Worm (Caenorhabditis elegans) whole organism, young adult: ENCODE data around the gene kin-30.

Experiments
- B0035.1 ChIP-seq: sonication (generic microtip); optimal IDR thresholded peaks from 2 replicates; lab custom pipeline; 2016; ENCODE audit warnings: missing genetic modification characterization, mild to moderate bottlenecking, missing compliant biosample characterization, missing genotype, missing genetic modification reagents
- F37B4.10 ChIP-seq: fragments of 200-800 bp; sonication (Bioruptor generic); IDR thresholded peaks from 2 replicates; pipeline ENCODE4 v1.3.6; 2022; ENCODE audit warnings: missing genetic modification characterization, missing compliant biosample characterization
- cebp-1 ChIP-seq, 2 experiments: fragments of 200-800 bp in 1 of 2; sonication (Bioruptor generic) in 1 of 2; sonication (generic microtip) in 1 of 2; IDR thresholded peaks in 1 of 2; optimal IDR thresholded peaks in 1 of 2; 2 replicates each; pipeline versions ENCODE4 v1.3.6 to Lab custom; 2017 to 2022; ENCODE audit warnings: missing compliant biosample characterization in 2 of 2, missing genetic modification characterization in 2 of 2, mild to moderate bottlenecking in 1 of 2, missing genetic modification reagents in 1 of 2, moderate library complexity in 1 of 2
- efl-1 ChIP-seq: fragments of 150-350 bp; optimal IDR thresholded peaks from 2 replicates; lab custom pipeline; 2014; ENCODE audit warnings: missing biosample characterization, missing genetic modification reagents, missing genetic modification characterization
- let-607 ChIP-seq, 2 experiments: fragments of 200-800 bp in 1 of 2; sonication (Bioruptor generic) in 1 of 2; sonication (generic microtip) in 1 of 2; optimal IDR thresholded peaks; 2 replicates each; lab custom pipeline; 2016 to 2018; ENCODE audit warnings: mild to moderate bottlenecking in 2 of 2, missing compliant biosample characterization in 2 of 2, missing genetic modification characterization in 2 of 2, moderate library complexity in 2 of 2, missing genotype in 1 of 2
- madf-3 ChIP-seq: fragments of 200-800 bp; sonication (Bioruptor generic); IDR thresholded peaks from 2 replicates; pipeline ENCODE4 v1.3.6; 2022; ENCODE audit warnings: missing genetic modification reagents, missing genetic modification characterization, missing compliant biosample characterization
- mxl-1 ChIP-seq: sonication (generic microtip); optimal IDR thresholded peaks from 2 replicates; lab custom pipeline; 2016; ENCODE audit warnings: missing genetic modification characterization, missing compliant biosample characterization
- nhr-90 ChIP-seq: sonication (generic microtip); optimal IDR thresholded peaks from 2 replicates; lab custom pipeline; 2016; ENCODE audit warnings: missing genotype, mild to moderate bottlenecking, missing genetic modification characterization, missing compliant biosample characterization
- pbrm-1 ChIP-seq: fragments of 200-800 bp; sonication (Bioruptor generic); IDR thresholded peaks from 2 replicates; pipeline ENCODE4 v1.3.6; 2022; ENCODE audit warnings: missing genetic modification reagents, missing genetic modification characterization, missing compliant biosample characterization
- rec-8 ChIP-seq, 2 experiments: sonication (generic microtip); optimal IDR thresholded peaks; 2 replicates each; lab custom pipeline; 2016; ENCODE audit warnings: mild to moderate bottlenecking in 2 of 2, missing genetic modification characterization in 2 of 2, missing genetic modification reagents in 2 of 2, missing genotype in 2 of 2, missing biosample characterization in 1 of 2, missing compliant biosample characterization in 1 of 2, moderate library complexity in 1 of 2
- rpc-1 ChIP-seq, 2 experiments: fragments of 150-350 bp in 1 of 2; sonication (generic microtip) in 1 of 2; optimal IDR thresholded peaks; 2 replicates each; lab custom pipeline; 2014 to 2018; ENCODE audit warnings: missing biosample characterization in 1 of 2, missing genetic modification characterization in 1 of 2, missing genetic modification reagents in 1 of 2, missing genotype in 1 of 2
- ztf-28 ChIP-seq: fragments of 200-800 bp; sonication (Bioruptor generic); IDR thresholded peaks from 2 replicates; pipeline ENCODE4 v1.3.6; 2022; ENCODE audit warnings: missing genetic modification reagents, missing genetic modification characterization, missing compliant biosample characterization

- TF ChIP-seq cebp-1 (GFP tag; IDR thresholded peaks at IDR 0.05; lab: Robert Waterston, UW) (no peak), cebp-1 (tag; optimal IDR thresholded peaks at IDR 0.05; lab: Kevin White, UChicago) (no peak), pbrm-1 (no peak), madf-3 (GFP tag; lab: Robert Waterston, UW) (no peak), let-607 (tag; optimal IDR thresholded peaks at IDR 0.05; lab: Kevin White, UChicago) (no peak), B0035.1 (tag; lab: Kevin White, UChicago) (no peak), nhr-90 (tag; lab: Kevin White, UChicago) (no peak), mxl-1 (no peak), efl-1 (GFP tag; lab: Kevin White, UChicago) (no peak), F37B4.10 (GFP tag; lab: Robert Waterston, UW) (no peak), rpc-1 (optimal IDR thresholded peaks at IDR 0.05; lab: Kevin White, UChicago) (no peak), rpc-1 (tag; optimal IDR thresholded peaks at IDR 0.05; lab: Kevin White, UChicago) (no peak), rec-8 (tag; optimal IDR thresholded peaks at IDR 0.05; lab: Kevin White, UChicago) (no peak), ztf-28 (GFP tag; lab: Robert Waterston, UW) (no peak)
Observed at ce11 chrV:15267405-15267804, 22.8 kb downstream of the kin-30 start, which contains the start of gene T10H4.13.
